Fruit fly (Drosophila melanogaster) whole organism, embryonic: ENCODE results near the gene CG15011.

ENCODE experiments used
- ATbp ChIP-seq: fragments of 200-800 bp; sonication (Bioruptor generic); optimal IDR thresholded peaks from 2 replicates; lab custom pipeline; 2017; ENCODE audit warnings: missing biosample characterization, mild to moderate bottlenecking, missing genetic modification characterization, missing genetic modification reagents
- Adf1 ChIP-seq: fragments of 200-800 bp; sonication (Bioruptor generic); IDR thresholded peaks from 2 replicates; pipeline ENCODE4 v1.3.6; 2022; ENCODE audit warnings: missing biosample characterization, missing genetic modification characterization
- BtbVII ChIP-seq: fragments of 200-800 bp; sonication (Bioruptor generic); optimal IDR thresholded peaks from 3 replicates; lab custom pipeline; 2017; ENCODE audit warnings: missing biosample characterization, mild to moderate bottlenecking, missing genetic modification characterization
- CG10543 ChIP-seq: fragments of 200-800 bp; sonication (Bioruptor generic); optimal IDR thresholded peaks from 3 replicates; lab custom pipeline; 2017; ENCODE audit warnings: missing biosample characterization, mild to moderate bottlenecking, missing genetic modification characterization, moderate library complexity
- CG12769 ChIP-seq: fragments of 200-800 bp; sonication (Bioruptor generic); optimal IDR thresholded peaks from 2 replicates; lab custom pipeline; 2019; ENCODE audit warnings: missing biosample characterization, mild to moderate bottlenecking, missing genetic modification characterization, moderate library complexity
- CG15011 ChIP-seq: fragments of 200-800 bp; sonication (Bioruptor generic); optimal IDR thresholded peaks from 3 replicates; lab custom pipeline; 2018; ENCODE audit warnings: missing biosample characterization, mild to moderate bottlenecking, missing genetic modification characterization
- CG15269 ChIP-seq: fragments of 200-800 bp; sonication (Bioruptor generic); optimal IDR thresholded peaks from 2 replicates; lab custom pipeline; 2018; ENCODE audit warnings: missing biosample characterization, mild to moderate bottlenecking, missing genetic modification characterization, moderate library complexity
- CG17361 ChIP-seq: fragments of 200-800 bp; sonication (Bioruptor generic); IDR thresholded peaks from 3 replicates; pipeline ENCODE4 v1.3.6; 2022; ENCODE audit warnings: missing biosample characterization, missing genetic modification characterization
- CG2678 ChIP-seq: fragments of 200-800 bp; sonication (Bioruptor generic); optimal IDR thresholded peaks from 3 replicates; lab custom pipeline; 2019; ENCODE audit warnings: missing biosample characterization, mild to moderate bottlenecking, missing genetic modification characterization, moderate library complexity
- CG31441 ChIP-seq: fragments of 200-800 bp; sonication (Bioruptor generic); IDR thresholded peaks from 2 replicates; pipeline ENCODE4 v1.3.6; 2022; ENCODE audit warnings: missing biosample characterization, missing genetic modification characterization
- CG3847 ChIP-seq: fragments of 200-800 bp; sonication (Bioruptor generic); IDR thresholded peaks from 2 replicates; pipeline ENCODE4 v1.3.6; 2022; ENCODE audit warnings: missing biosample characterization, missing genetic modification characterization
- CG4617 ChIP-seq: fragments of 200-800 bp; sonication (Bioruptor generic); optimal IDR thresholded peaks from 3 replicates; lab custom pipeline; 2016; ENCODE audit warnings: missing biosample characterization, missing genetic modification characterization, borderline replicate concordance
- CG4820 ChIP-seq: fragments of 200-800 bp; sonication (Bioruptor generic); optimal IDR thresholded peaks from 3 replicates; lab custom pipeline; 2016; ENCODE audit warnings: missing biosample characterization, missing genetic modification characterization
- CG6765 ChIP-seq: fragments of 200-800 bp; sonication (Bioruptor generic); optimal IDR thresholded peaks from 3 replicates; lab custom pipeline; 2017; ENCODE audit warnings: missing biosample characterization, mild to moderate bottlenecking, missing genetic modification characterization
- CG6854 ChIP-seq: fragments of 200-800 bp; sonication (Bioruptor generic); optimal IDR thresholded peaks from 3 replicates; lab custom pipeline; 2017; ENCODE audit warnings: missing biosample characterization, mild to moderate bottlenecking, missing genetic modification characterization
- CG7745 ChIP-seq: fragments of 200-800 bp; sonication (Bioruptor generic); optimal IDR thresholded peaks from 2 replicates; lab custom pipeline; 2018; ENCODE audit warnings: missing biosample characterization, mild to moderate bottlenecking, missing genetic modification characterization, moderate library complexity
- CkIIα-i1 ChIP-seq: fragments of 200-800 bp; sonication (Bioruptor generic); IDR thresholded peaks from 2 replicates; pipeline ENCODE4 v1.3.6; 2022; ENCODE audit warnings: missing biosample characterization, missing genetic modification characterization
- Dbx ChIP-seq: fragments of 200-800 bp; sonication (Bioruptor generic); IDR thresholded peaks from 3 replicates; pipeline ENCODE4 v1.3.6; 2022; ENCODE audit warnings: missing biosample characterization, missing genetic modification characterization
- Fer1 ChIP-seq: fragments of 200-800 bp; sonication (Bioruptor generic); optimal IDR thresholded peaks from 2 replicates; lab custom pipeline; 2017; ENCODE audit warnings: missing biosample characterization, mild to moderate bottlenecking, missing genetic modification characterization
- HHEX ChIP-seq: fragments of 200-800 bp; sonication (Bioruptor generic); optimal IDR thresholded peaks from 3 replicates; lab custom pipeline; 2017; ENCODE audit warnings: missing biosample characterization, mild to moderate bottlenecking, missing genetic modification characterization, missing genetic modification reagents
- NC2β ChIP-seq: fragments of 200-800 bp; sonication (Bioruptor generic); optimal IDR thresholded peaks from 2 replicates; lab custom pipeline; 2016; ENCODE audit warnings: missing biosample characterization, missing genetic modification characterization
- Nf-YA ChIP-seq: fragments of 200-800 bp; sonication (Bioruptor generic); IDR thresholded peaks from 2 replicates; pipeline ENCODE4 v1.3.6; 2022; ENCODE audit warnings: missing biosample characterization, missing genetic modification characterization
- Oli ChIP-seq: fragments of 200-800 bp; sonication (Bioruptor generic); optimal IDR thresholded peaks from 2 replicates; lab custom pipeline; 2018; ENCODE audit warnings: missing biosample characterization, mild to moderate bottlenecking, missing genetic modification characterization, moderate library complexity
- Optix ChIP-seq: fragments of 200-800 bp; sonication (Bioruptor generic); IDR thresholded peaks from 3 replicates; pipeline ENCODE4 v1.3.6; 2022; ENCODE audit warnings: missing biosample characterization, missing genetic modification characterization
- Ptx1 ChIP-seq: fragments of 200-800 bp; sonication (Bioruptor generic); IDR thresholded peaks from 2 replicates; pipeline ENCODE4 v1.3.6; 2022; ENCODE audit warnings: missing biosample characterization, missing genetic modification characterization
- Side ChIP-seq: fragments of 200-800 bp; sonication (Bioruptor generic); optimal IDR thresholded peaks from 2 replicates; lab custom pipeline; 2016; ENCODE audit warnings: missing biosample characterization, missing genetic modification characterization
- Vsx1 ChIP-seq: fragments of 200-800 bp; sonication (Bioruptor generic); optimal IDR thresholded peaks from 2 replicates; lab custom pipeline; 2017; ENCODE audit warnings: missing biosample characterization, mild to moderate bottlenecking, missing genetic modification characterization, missing genetic modification reagents
- ara ChIP-seq: fragments of 200-800 bp; sonication (Bioruptor generic); IDR thresholded peaks from 2 replicates; pipeline ENCODE4 v1.3.6; 2022; ENCODE audit warnings: missing biosample characterization, missing genetic modification characterization
- bcd ChIP-seq: fragments of 200-800 bp; sonication (Bioruptor generic); optimal IDR thresholded peaks from 2 replicates; lab custom pipeline; 2017; ENCODE audit warnings: missing biosample characterization, mild to moderate bottlenecking, missing genetic modification characterization
- bowl ChIP-seq: fragments of 200-800 bp; sonication (Bioruptor generic); IDR thresholded peaks from 2 replicates; pipeline ENCODE4 v1.3.6; 2022; ENCODE audit warnings: missing biosample characterization, missing genetic modification characterization
- cas ChIP-seq: fragments of 200-800 bp; sonication (Bioruptor generic); IDR thresholded peaks from 2 replicates; pipeline ENCODE4 v1.3.6; 2022; ENCODE audit warnings: missing biosample characterization, missing genetic modification characterization
- caup ChIP-seq: fragments of 200-800 bp; sonication (Bioruptor generic); optimal IDR thresholded peaks from 3 replicates; lab custom pipeline; 2017; ENCODE audit warnings: missing biosample characterization, mild to moderate bottlenecking, missing genetic modification characterization, moderate library complexity; ENCODE audit not compliant: severe bottlenecking
- cg ChIP-seq: fragments of 200-800 bp; sonication (Bioruptor generic); optimal IDR thresholded peaks from 3 replicates; lab custom pipeline; 2019; ENCODE audit warnings: missing biosample characterization, mild to moderate bottlenecking, missing genetic modification characterization, moderate library complexity
- ci ChIP-seq: fragments of 200-800 bp; sonication (Bioruptor generic); IDR thresholded peaks from 3 replicates; pipeline ENCODE4 v1.3.6; 2022; ENCODE audit warnings: missing biosample characterization, missing genetic modification characterization
- croc ChIP-seq: fragments of 200-800 bp; sonication (Bioruptor generic); conservative IDR thresholded peaks from 3 replicates; pipeline ENCODE4 v1.3.6; 2022; ENCODE audit warnings: missing biosample characterization, missing genetic modification characterization
- dan ChIP-seq: fragments of 200-800 bp; sonication (Bioruptor generic); IDR thresholded peaks from 2 replicates; pipeline ENCODE4 v1.3.6; 2022; ENCODE audit warnings: missing biosample characterization, missing genetic modification characterization
- dati ChIP-seq: fragments of 200-800 bp; sonication (Bioruptor generic); IDR thresholded peaks from 2 replicates; pipeline ENCODE4 v1.3.6; 2022; ENCODE audit warnings: missing biosample characterization, missing genetic modification characterization
- disco-r ChIP-seq: fragments of 200-800 bp; sonication (Bioruptor generic); optimal IDR thresholded peaks from 2 replicates; lab custom pipeline; 2016; ENCODE audit warnings: missing biosample characterization, missing genetic modification characterization
- eve ChIP-seq, 2 experiments: fragments of >200 bp; optimal IDR thresholded peaks; 2 replicates each; lab custom pipeline; 2017; ENCODE audit warnings: missing biosample characterization in 2 of 2, missing genetic modification characterization in 2 of 2
- fd64A ChIP-seq: fragments of 200-800 bp; sonication (Bioruptor generic); optimal IDR thresholded peaks from 3 replicates; lab custom pipeline; 2018; ENCODE audit warnings: missing biosample characterization, mild to moderate bottlenecking, missing genetic modification characterization
- gsb ChIP-seq: fragments of 200-800 bp; sonication (Bioruptor generic); IDR thresholded peaks from 2 replicates; pipeline ENCODE4 v1.3.6; 2022; ENCODE audit warnings: missing biosample characterization, missing genetic modification characterization
- hbn ChIP-seq: fragments of 200-800 bp; sonication (Bioruptor generic); IDR thresholded peaks from 2 replicates; pipeline ENCODE4 v1.3.6; 2022; ENCODE audit warnings: missing biosample characterization, missing genetic modification characterization; ENCODE audit not compliant: partially characterized antibody
- nau ChIP-seq: fragments of 200-800 bp; sonication (Bioruptor generic); optimal IDR thresholded peaks from 3 replicates; lab custom pipeline; 2017; ENCODE audit warnings: missing biosample characterization, mild to moderate bottlenecking, missing genetic modification characterization, missing genetic modification reagents
- nmo ChIP-seq: fragments of 200-800 bp; sonication (Bioruptor generic); optimal IDR thresholded peaks from 2 replicates; lab custom pipeline; 2018; ENCODE audit warnings: missing biosample characterization, mild to moderate bottlenecking, missing genetic modification characterization, moderate library complexity
- seq ChIP-seq: fragments of 200-800 bp; sonication (Bioruptor generic); IDR thresholded peaks from 2 replicates; pipeline ENCODE4 v1.3.6; 2022; ENCODE audit warnings: missing biosample characterization, missing genetic modification characterization
- sob ChIP-seq: fragments of 200-800 bp; sonication (Bioruptor generic); IDR thresholded peaks from 2 replicates; pipeline ENCODE4 v1.3.6; 2022; ENCODE audit warnings: missing biosample characterization, missing genetic modification characterization
- stwl ChIP-seq: fragments of 200-800 bp; sonication (Bioruptor generic); optimal IDR thresholded peaks from 3 replicates; lab custom pipeline; 2018; ENCODE audit warnings: missing biosample characterization, mild to moderate bottlenecking, missing genetic modification characterization, moderate library complexity
- sug ChIP-seq: fragments of 200-800 bp; optimal IDR thresholded peaks from 2 replicates; lab custom pipeline; 2019; ENCODE audit warnings: missing biosample characterization, mild to moderate bottlenecking, missing genetic modification characterization, moderate library complexity
- trem ChIP-seq: fragments of 200-800 bp; optimal IDR thresholded peaks from 3 replicates; lab custom pipeline; 2019; ENCODE audit warnings: missing biosample characterization, mild to moderate bottlenecking, missing genetic modification characterization, moderate library complexity
- vnd ChIP-seq: fragments of 200-800 bp; sonication (Bioruptor generic); IDR thresholded peaks from 3 replicates; pipeline ENCODE4 v1.3.6; 2022; ENCODE audit warnings: missing biosample characterization, missing genetic modification characterization; ENCODE audit not compliant: partially characterized antibody
- zfh1 ChIP-seq: fragments of 200-800 bp; sonication (Bioruptor generic); IDR thresholded peaks from 3 replicates; pipeline ENCODE4 v1.3.6; 2022; ENCODE audit warnings: missing biosample characterization, missing genetic modification characterization

CG15011 gene

dm6 chr3L:4221226-4221770 lies 37.7 kb downstream of the CG15011 start (continued):
- TF ChIP-seq croc (GFP tag; lab: Robert Waterston, UW) (no peak), zfh1 (no peak), Vsx1 (GFP tag; lab: Kevin White, UChicago) (no peak), seq (GFP tag; lab: Robert Waterston, UW) (no peak), Nf-YA (GFP tag; lab: Robert Waterston, UW) (no peak), trem (tag; lab: Kevin White, UChicago) (no peak), disco-r (GFP tag; lab: Kevin White, UChicago) (no peak), bcd (GFP tag; lab: Kevin White, UChicago) (no peak), CG2678 (tag; lab: Kevin White, UChicago) (peak; percentile 31), BtbVII (GFP tag; lab: Kevin White, UChicago) (peak; percentile 35), Adf1 (GFP tag; lab: Robert Waterston, UW) (peak; percentile 54), CG15269 (tag; lab: Kevin White, UChicago) (peak; percentile 21), CkIIα-i1 (GFP tag; lab: Robert Waterston, UW) (no peak), Optix (GFP tag; lab: Robert Waterston, UW) (no peak), CG6854 (GFP tag; lab: Kevin White, UChicago) (no peak), CG12769 (tag; lab: Kevin White, UChicago) (peak; percentile 95), Fer1 (GFP tag; lab: Kevin White, UChicago) (peak; percentile 6), eve (GFP tag; optimal IDR thresholded peaks at IDR 0.05; lab: Kevin White, UChicago) (no peak), CG31441 (no peak), CG15011 (GFP tag; lab: Kevin White, UChicago) (no peak), CG6765 (GFP tag; lab: Kevin White, UChicago) (no peak), CG4820 (GFP tag; lab: Kevin White, UChicago) (no peak), cg (peak; percentile 70), CG3847 (no peak), nmo (GFP tag; lab: Kevin White, UChicago) (peak; percentile 10), CG4617 (GFP tag; lab: Kevin White, UChicago) (no peak), nau (no peak), HHEX (GFP tag; lab: Kevin White, UChicago) (peak; percentile 4), Oli (tag; lab: Kevin White, UChicago) (no peak), NC2β (GFP tag; lab: Kevin White, UChicago) (no peak), CG17361 (no peak), stwl (tag; lab: Kevin White, UChicago) (no peak), cas (GFP tag; lab: Robert Waterston, UW) (no peak), Dbx (GFP tag; lab: Robert Waterston, UW) (no peak), dati (GFP tag; lab: Robert Waterston, UW) (no peak), hbn (GFP tag; lab: Robert Waterston, UW) (no peak), caup (GFP tag; lab: Kevin White, UChicago) (no peak), sob (no peak), ATbp (GFP tag; lab: Kevin White, UChicago) (no peak), Side (no peak), fd64A (GFP tag; lab: Kevin White, UChicago) (no peak), Ptx1 (GFP tag; lab: Robert Waterston, UW) (peak; percentile 19; the same call in 1 of the 2 replicates), sug (tag; lab: Kevin White, UChicago) (peak; percentile 95), vnd (GFP tag; lab: Robert Waterston, UW) (no peak), bowl (no peak), CG10543 (GFP tag; lab: Kevin White, UChicago) (peak; percentile 97), gsb (GFP tag; lab: Robert Waterston, UW) (no peak), dan (GFP tag; lab: Robert Waterston, UW) (no peak), ara (GFP tag; lab: Robert Waterston, UW) (no peak), CG7745 (tag; lab: Kevin White, UChicago) (peak; percentile 19), ci (GFP tag; lab: Robert Waterston, UW) (0 out of 3 replicates have a peak, but pooled peaks have one; percentile 43)
